Fruit fly (Drosophila melanogaster): ENCODE measurements around the gene CG12746.
A peak's percentile ranks its signal among the peaks of the same experiment; 100 is the strongest.

The CG12746 gene

dm6 chr3R:5564775-5565190 lies at the start of gene CG12746, which contains the start of gene CG14671:
TSS of gene CG12746 (plus strand) at chr3R:5564865.
TSS of gene CG14671 (minus strand) at chr3R:5564815.
- TF ChIP-seq salr (GFP tag; optimal IDR thresholded peaks at IDR 0.05) (no peak), fkh (GFP tag; optimal IDR thresholded peaks at IDR 0.05) (peak; percentile 82), Hr39 (GFP tag; optimal IDR thresholded peaks at IDR 0.05) (no peak), esn (GFP tag; optimal IDR thresholded peaks at IDR 0.05) (peak; percentile 10), CG15336 (GFP tag; IDR thresholded peaks at IDR 0.05) (no peak), CG6163 (GFP tag; IDR thresholded peaks at IDR 0.05) (no peak)

dm6 chr3R:5516582-5517001 lies 48.1 kb upstream of the CG12746 start:
- TF ChIP-seq fkh (GFP tag; optimal IDR thresholded peaks at IDR 0.05) (peak; percentile 7), CG11294 (GFP tag; IDR thresholded peaks at IDR 0.05) (no peak), Gug (GFP tag; IDR thresholded peaks at IDR 0.05) (no peak), Hr39 (GFP tag; optimal IDR thresholded peaks at IDR 0.05) (no peak), Eip78C (GFP tag) (peak; percentile 48), CG6792 (GFP tag; optimal IDR thresholded peaks at IDR 0.05) (no peak), spab (GFP tag; optimal IDR thresholded peaks at IDR 0.05) (no peak)

dm6 chr3R:5517002-5517875 lies 47.4 kb upstream of the CG12746 start, which contains the start of gene Itpr:
TSS of gene Itpr (plus strand) at chr3R:5517117.
- TF ChIP-seq CG6276 (GFP tag; optimal IDR thresholded peaks at IDR 0.05) (peak; percentile 40), CG6163 (GFP tag; IDR thresholded peaks at IDR 0.05) (no peak; the same call in 2 of the 3 replicates), Ets21C (GFP tag; optimal IDR thresholded peaks at IDR 0.05) (no peak), svp (GFP tag) (peak; percentile 93), CG3919 (GFP tag; optimal IDR thresholded peaks at IDR 0.05) (peak; percentile 8), Hr4 (GFP tag; optimal IDR thresholded peaks at IDR 0.05) (no peak), net (GFP tag; optimal IDR thresholded peaks at IDR 0.05) (no peak), Eip78C (GFP tag) (peak; percentile 58), CG6792 (GFP tag; optimal IDR thresholded peaks at IDR 0.05) (no peak), CG4318 (GFP tag; optimal IDR thresholded peaks at IDR 0.05) (no peak), CG31627 (GFP tag; optimal IDR thresholded peaks at IDR 0.05) (no peak), CG8632 (GFP tag; optimal IDR thresholded peaks at IDR 0.05) (no peak), CG11762 (GFP tag; optimal IDR thresholded peaks at IDR 0.05; ENCODE audit: insufficient read depth) (no peak), CG34406 (GFP tag; optimal IDR thresholded peaks at IDR 0.05) (no peak), CG9139 (GFP tag; optimal IDR thresholded peaks at IDR 0.05) (peak; percentile 42), CG6854 (GFP tag; optimal IDR thresholded peaks at IDR 0.05) (peak; percentile 45), Met (GFP tag; optimal IDR thresholded peaks at IDR 0.05) (no peak), CG1621 (tag; optimal IDR thresholded peaks at IDR 0.05) (peak; percentile 24), Sox14 (GFP tag; optimal IDR thresholded peaks at IDR 0.05) (peak; percentile 14), Sox102F (GFP tag; optimal IDR thresholded peaks at IDR 0.05) (no peak), fkh (GFP tag; optimal IDR thresholded peaks at IDR 0.05) (peak; percentile 97), CG8119 (GFP tag; IDR thresholded peaks at IDR 0.05) (peak; percentile 28; the same call in 1 of the 3 replicates), vri (GFP tag; optimal IDR thresholded peaks at IDR 0.05) (peak; percentile 10), Lpt (GFP tag; optimal IDR thresholded peaks at IDR 0.05) (peak; percentile 40), salr (GFP tag; optimal IDR thresholded peaks at IDR 0.05) (no peak), CG16779 (tag; optimal IDR thresholded peaks at IDR 0.05) (peak; percentile 20), ss (GFP tag; optimal IDR thresholded peaks at IDR 0.05) (peak; percentile 28 to 54), CG8319 (GFP tag; optimal IDR thresholded peaks at IDR 0.05) (no peak), Eip93F (GFP tag; optimal IDR thresholded peaks at IDR 0.05) (no peak)

- TF ChIP-seq svp (GFP tag): peak; percentile 90
- TF ChIP-seq CG6276 (GFP tag; optimal IDR thresholded peaks at IDR 0.05): no peak
- no peak for TF ChIP-seq CG34406 (GFP tag; optimal IDR thresholded peaks at IDR 0.05)
- TF ChIP-seq dac (GFP tag; optimal IDR thresholded peaks at IDR 0.05): no peak
- TF ChIP-seq CG3032 (tag; optimal IDR thresholded peaks at IDR 0.05): no peak
- TF ChIP-seq esn (GFP tag; optimal IDR thresholded peaks at IDR 0.05): no peak
- no peak for TF ChIP-seq Smox (GFP tag; optimal IDR thresholded peaks at IDR 0.05)
- TF ChIP-seq fd85E (GFP tag; optimal IDR thresholded peaks at IDR 0.05): no peak
- no peak for TF ChIP-seq pdm3 (GFP tag; optimal IDR thresholded peaks at IDR 0.05)
Observed at dm6 chr3R:5517876-5518211, 46.8 kb upstream of the CG12746 start.

All from whole organism, prepupa.